Fruit fly (Drosophila melanogaster): ENCODE results near the gene UQCR-6.4L.

DNA sequence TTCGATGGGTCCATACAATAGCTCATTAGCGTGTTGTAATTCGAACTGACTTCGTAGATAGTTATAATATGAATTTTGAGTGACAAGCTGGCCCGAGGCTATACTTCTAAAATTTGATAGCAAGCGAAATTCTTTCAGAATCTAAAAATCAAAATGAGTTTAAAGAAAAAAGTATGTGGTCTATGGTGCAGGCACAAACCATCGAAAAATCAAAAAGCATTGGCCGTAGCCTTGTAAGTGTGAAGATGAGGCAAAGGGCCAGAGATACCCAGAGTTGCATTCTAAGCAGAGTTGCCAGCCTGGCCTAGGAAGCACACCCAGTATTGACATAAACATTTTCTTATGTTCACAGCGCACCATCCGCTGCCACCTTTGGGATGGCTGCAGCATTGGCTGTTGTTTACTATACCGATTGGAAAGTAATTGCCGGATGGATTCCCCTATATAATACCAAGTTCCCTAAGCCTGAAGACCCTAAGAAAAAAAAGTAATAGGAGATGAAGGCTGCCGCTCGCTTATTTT, at the start of gene UQCR-6.4L:
- TF ChIP-seq psq (optimal IDR thresholded peaks at IDR 0.05): no peak
- no peak for TF ChIP-seq CG8478 (optimal IDR thresholded peaks at IDR 0.05)

Measured in whole organism.